Worm (Caenorhabditis elegans) whole organism, L2 larva: ENCODE results near the gene gmeb-2.

Experiments
- C34F6.9 ChIP-seq: fragments of 150-350 bp; optimal IDR thresholded peaks from 2 replicates; lab custom pipeline; 2014; ENCODE audit warnings: missing biosample characterization, missing genetic modification characterization
- F13H6.1 ChIP-seq: sonication (generic microtip); optimal IDR thresholded peaks from 2 replicates; lab custom pipeline; 2016; ENCODE audit warnings: missing genetic modification characterization, missing compliant biosample characterization
- R02D3.7 ChIP-seq: fragments of 150-350 bp; optimal IDR thresholded peaks from 2 replicates; lab custom pipeline; 2014; ENCODE audit warnings: missing biosample characterization, missing genetic modification characterization
- Y55F3AM.14 ChIP-seq: fragments of 200-800 bp; sonication (Bioruptor generic); optimal IDR thresholded peaks from 2 replicates; lab custom pipeline; 2018; ENCODE audit warnings: mild to moderate bottlenecking, missing genetic modification characterization, missing compliant biosample characterization
- ZK546.5 ChIP-seq: sonication (generic microtip); optimal IDR thresholded peaks from 2 replicates; lab custom pipeline; 2017; ENCODE audit warnings: missing biosample characterization, missing genetic modification characterization
- alr-1 ChIP-seq: fragments of 150-350 bp; optimal IDR thresholded peaks from 2 replicates; lab custom pipeline; 2014; ENCODE audit warnings: missing biosample characterization, missing genetic modification characterization
- aly-2 ChIP-seq: fragments of 150-350 bp; optimal IDR thresholded peaks from 2 replicates; lab custom pipeline; 2014; ENCODE audit warnings: missing biosample characterization, missing genetic modification characterization
- ama-1 ChIP-seq: fragments of 150-350 bp; optimal IDR thresholded peaks from 2 replicates; lab custom pipeline; 2018; ENCODE audit warnings: inconsistent platforms
- blmp-1 ChIP-seq: sonication (generic microtip); optimal IDR thresholded peaks from 2 replicates; lab custom pipeline; 2017; ENCODE audit warnings: missing genetic modification characterization, mild to moderate bottlenecking, missing compliant biosample characterization, antibody characterized with exemption, moderate library complexity; ENCODE audit not compliant: insufficient read depth
- ceh-16 ChIP-seq: fragments of 150-350 bp; optimal IDR thresholded peaks from 2 replicates; lab custom pipeline; 2014; ENCODE audit warnings: missing biosample characterization, missing genetic modification characterization
- ceh-82 ChIP-seq: fragments of 150-350 bp; optimal IDR thresholded peaks from 2 replicates; lab custom pipeline; 2014; ENCODE audit warnings: missing biosample characterization, missing genetic modification characterization
- crh-2 ChIP-seq: sonication (generic microtip); optimal IDR thresholded peaks from 2 replicates; lab custom pipeline; 2017; ENCODE audit warnings: missing biosample characterization, missing genetic modification characterization
- dmd-4 ChIP-seq: sonication (generic microtip); optimal IDR thresholded peaks from 2 replicates; lab custom pipeline; 2017; ENCODE audit warnings: missing biosample characterization, missing genetic modification characterization
- egl-27 ChIP-seq: sonication (generic microtip); optimal IDR thresholded peaks from 3 replicates; lab custom pipeline; 2017; ENCODE audit warnings: missing biosample characterization, missing genetic modification reagents, missing genetic modification characterization
- elt-1 ChIP-seq: fragments of 150-350 bp; optimal IDR thresholded peaks from 2 replicates; lab custom pipeline; 2014; ENCODE audit warnings: missing biosample characterization, missing genetic modification characterization
- elt-3 ChIP-seq: sonication (generic microtip); optimal IDR thresholded peaks from 2 replicates; lab custom pipeline; 2017; ENCODE audit warnings: missing biosample characterization, missing genetic modification characterization
- fos-1 ChIP-seq: fragments of 150-350 bp; optimal IDR thresholded peaks from 2 replicates; lab custom pipeline; 2014; ENCODE audit warnings: missing biosample characterization, missing genetic modification characterization
- lin-11 ChIP-seq: fragments of 150-350 bp; sonication (generic microtip); optimal IDR thresholded peaks from 2 replicates; lab custom pipeline; 2014; ENCODE audit warnings: missing biosample characterization, missing genetic modification characterization, inconsistent platforms, mixed read lengths
- lin-13 ChIP-seq: fragments of 150-350 bp; optimal IDR thresholded peaks from 2 replicates; lab custom pipeline; 2014; ENCODE audit warnings: missing biosample characterization, missing genetic modification reagents, missing genetic modification characterization
- lin-39 ChIP-seq: fragments of 150-350 bp; optimal IDR thresholded peaks from 2 replicates; lab custom pipeline; 2014; ENCODE audit warnings: missing biosample characterization, missing genetic modification reagents, missing genetic modification characterization
- lsy-2 ChIP-seq, 2 experiments: fragments of 150-350 bp in 1 of 2; sonication (generic microtip) in 1 of 2; optimal IDR thresholded peaks; 2 replicates each; lab custom pipeline; 2014 to 2017; ENCODE audit warnings: missing biosample characterization in 2 of 2, missing genetic modification characterization in 2 of 2
- mab-5 ChIP-seq: fragments of 150-350 bp; optimal IDR thresholded peaks from 2 replicates; lab custom pipeline; 2014; ENCODE audit warnings: missing biosample characterization, missing genetic modification characterization
- mbf-1 ChIP-seq: sonication (generic microtip); optimal IDR thresholded peaks from 2 replicates; lab custom pipeline; 2017; ENCODE audit warnings: missing biosample characterization, missing genetic modification characterization
- mdl-1 ChIP-seq, 2 experiments: fragments of 150-350 bp in 1 of 2; sonication (generic microtip) in 1 of 2; optimal IDR thresholded peaks; 2 replicates each; lab custom pipeline; 2017; ENCODE audit warnings: missing biosample characterization in 2 of 2, missing genetic modification characterization in 2 of 2
- nhr-10 ChIP-seq: sonication (generic microtip); optimal IDR thresholded peaks from 2 replicates; lab custom pipeline; 2017; ENCODE audit warnings: missing biosample characterization, missing genetic modification characterization
- nhr-11 ChIP-seq: fragments of 150-350 bp; optimal IDR thresholded peaks from 2 replicates; lab custom pipeline; 2014; ENCODE audit warnings: missing biosample characterization, missing genetic modification characterization
- nhr-12 ChIP-seq: fragments of 150-350 bp; optimal IDR thresholded peaks from 2 replicates; lab custom pipeline; 2014; ENCODE audit warnings: missing biosample characterization, missing genetic modification characterization
- nhr-129 ChIP-seq: fragments of 150-350 bp; optimal IDR thresholded peaks from 2 replicates; lab custom pipeline; 2014; ENCODE audit warnings: missing biosample characterization, missing genetic modification characterization
- nhr-21 ChIP-seq: fragments of 150-350 bp; optimal IDR thresholded peaks from 2 replicates; lab custom pipeline; 2014; ENCODE audit warnings: missing biosample characterization, missing genetic modification characterization
- nhr-23 ChIP-seq: fragments of 150-350 bp; optimal IDR thresholded peaks from 2 replicates; lab custom pipeline; 2014; ENCODE audit warnings: missing biosample characterization, missing genetic modification reagents, missing genetic modification characterization
- nhr-25 ChIP-seq: fragments of 150-350 bp; sonication (generic microtip); optimal IDR thresholded peaks from 3 replicates; lab custom pipeline; 2014; ENCODE audit warnings: missing biosample characterization, missing genetic modification characterization
- nhr-6 ChIP-seq: fragments of 150-350 bp; optimal IDR thresholded peaks from 2 replicates; lab custom pipeline; 2014; ENCODE audit warnings: missing biosample characterization, missing genetic modification characterization
- nhr-77 ChIP-seq: fragments of 150-350 bp; optimal IDR thresholded peaks from 2 replicates; lab custom pipeline; 2014; ENCODE audit warnings: missing biosample characterization, missing genetic modification characterization
- peb-1 ChIP-seq: fragments of 150-350 bp; optimal IDR thresholded peaks from 2 replicates; lab custom pipeline; 2014; ENCODE audit warnings: missing biosample characterization, missing genetic modification characterization
- sem-4 ChIP-seq: fragments of 150-350 bp; optimal IDR thresholded peaks from 2 replicates; lab custom pipeline; 2014; ENCODE audit warnings: missing biosample characterization, missing genetic modification reagents, missing genetic modification characterization
- skn-1 ChIP-seq: sonication (generic microtip); optimal IDR thresholded peaks from 2 replicates; lab custom pipeline; 2017; ENCODE audit warnings: missing biosample characterization, missing genetic modification characterization
- sma-3 ChIP-seq: sonication (generic microtip); optimal IDR thresholded peaks from 2 replicates; lab custom pipeline; 2016; ENCODE audit warnings: missing genetic modification reagents, missing genetic modification characterization, missing compliant biosample characterization
- sma-9 ChIP-seq, 2 experiments: fragments of 150-350 bp in 1 of 2; sonication (generic microtip) in 1 of 2; optimal IDR thresholded peaks; 2 replicates each; lab custom pipeline; 2014 to 2016; ENCODE audit warnings: missing genetic modification characterization in 2 of 2, mild to moderate bottlenecking in 1 of 2, missing biosample characterization in 1 of 2, missing compliant biosample characterization in 1 of 2, missing genetic modification reagents in 1 of 2, moderate library complexity in 1 of 2
- snpc-4 ChIP-seq: fragments of 150-350 bp; optimal IDR thresholded peaks from 2 replicates; lab custom pipeline; 2014; ENCODE audit warnings: missing biosample characterization, missing genetic modification characterization
- unc-39 ChIP-seq: fragments of 150-350 bp; optimal IDR thresholded peaks from 2 replicates; lab custom pipeline; 2014; ENCODE audit warnings: missing biosample characterization, missing genetic modification characterization
- unc-55 ChIP-seq: fragments of 150-350 bp; sonication (generic microtip); optimal IDR thresholded peaks from 3 replicates; lab custom pipeline; 2014; ENCODE audit warnings: missing biosample characterization, missing genetic modification reagents, missing genetic modification characterization
- unc-62 ChIP-seq: fragments of 150-350 bp; optimal IDR thresholded peaks from 2 replicates; lab custom pipeline; 2014; ENCODE audit warnings: missing biosample characterization, missing genetic modification reagents, missing genetic modification characterization
- zag-1 ChIP-seq: fragments of 150-350 bp; optimal IDR thresholded peaks from 2 replicates; lab custom pipeline; 2014; ENCODE audit warnings: missing biosample characterization, missing genetic modification characterization
- ztf-1 ChIP-seq: fragments of 200-800 bp; sonication (Bioruptor generic); conservative IDR thresholded peaks from 2 replicates; pipeline ENCODE4 v1.3.6; 2022; ENCODE audit warnings: missing genetic modification characterization, missing compliant biosample characterization
- ztf-11 ChIP-seq: sonication (generic microtip); optimal IDR thresholded peaks from 2 replicates; lab custom pipeline; 2017; ENCODE audit warnings: missing biosample characterization, missing genetic modification characterization
- ztf-4 ChIP-seq: fragments of 150-350 bp; optimal IDR thresholded peaks from 2 replicates; lab custom pipeline; 2014; ENCODE audit warnings: missing biosample characterization, missing genetic modification characterization

gmeb-2 gene

ce11 chrX:15878785-15879184 is at the start of gene gmeb-2:
TSS of gene gmeb-2 (plus strand) at chrX:15879085.
- TF ChIP-seq F13H6.1 (tag; lab: Kevin White, UChicago) (peak; percentile 26), unc-39 (tag; lab: Kevin White, UChicago) (no peak), sma-9 (GFP tag; optimal IDR thresholded peaks at IDR 0.05; lab: Kevin White, UChicago) (peak; percentile 2), sma-9 (tag; optimal IDR thresholded peaks at IDR 0.05; lab: Kevin White, UChicago) (no peak), mab-5 (no peak), peb-1 (tag; lab: Kevin White, UChicago) (no peak)

DNA sequence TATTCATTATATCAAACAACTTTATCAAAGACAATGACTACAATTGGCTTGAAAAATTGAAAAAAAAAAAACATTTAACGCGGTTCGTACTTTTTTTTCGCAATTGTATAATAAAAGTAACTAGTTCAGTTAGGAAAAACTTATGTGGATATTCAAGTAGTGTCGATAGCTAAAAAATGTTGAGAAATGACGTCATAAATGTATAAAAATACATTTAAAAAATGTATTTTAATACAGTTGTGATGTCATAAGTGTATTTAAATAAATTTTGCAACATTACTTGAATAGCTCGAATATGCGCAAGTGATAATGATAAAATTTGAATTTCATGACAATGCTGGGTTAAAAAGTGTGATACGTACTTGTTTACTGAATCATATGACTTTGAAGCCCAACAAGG is 47.3 kb upstream of the gmeb-2 start:
- TF ChIP-seq nhr-77 (tag; lab: Kevin White, UChicago): no peak
- TF ChIP-seq, all 48 proteins: peak for 0

ce11 chrX:15838496-15838948 is 40.4 kb upstream of the gmeb-2 start, which contains the start of gene acox-1.6:
TSS of gene acox-1.6 (minus strand) at chrX:15838546.
- TF ChIP-seq fos-1: peak; percentile 46
- TF ChIP-seq R02D3.7 (tag; lab: Kevin White, UChicago): no peak

ce11 chrX:15841086-15841622 is 37.7 kb upstream of the gmeb-2 start, which contains the start of gene serp-1.1:
TSS of gene serp-1.1 (plus strand) at chrX:15841572.
- TF ChIP-seq unc-55 (GFP tag; lab: Kevin White, UChicago) (peak; percentile 98), ztf-11 (tag; lab: Kevin White, UChicago) (peak; percentile 53), unc-62 (peak; percentile 71), aly-2 (no peak), mab-5 (peak; percentile 90), nhr-129 (tag; lab: Kevin White, UChicago) (peak; percentile 99), peb-1 (tag; lab: Kevin White, UChicago) (peak; percentile 65), elt-3 (tag; lab: Kevin White, UChicago) (no peak), lin-13 (peak; percentile 98), nhr-25 (tag; lab: Kevin White, UChicago) (peak; percentile 98), Y55F3AM.14 (GFP tag; lab: Kevin White, UChicago) (peak; percentile 98), egl-27 (tag; lab: Kevin White, UChicago) (peak; percentile 98), sma-3 (GFP tag; lab: Kevin White, UChicago) (peak; percentile 99), sem-4 (peak; percentile 99), nhr-23 (tag; lab: Kevin White, UChicago) (no peak), ceh-82 (tag; lab: Kevin White, UChicago) (peak; percentile 93), ztf-4 (tag; lab: Kevin White, UChicago) (peak; percentile 95), nhr-6 (peak; percentile 95), nhr-10 (tag; lab: Kevin White, UChicago) (peak; percentile 89), nhr-21 (tag; lab: Kevin White, UChicago) (peak; percentile 99), elt-1 (tag; lab: Kevin White, UChicago) (no peak), mdl-1 (tag; optimal IDR thresholded peaks at IDR 0.05; lab: Kevin White, UChicago) (peak; percentile 96 to 97), F13H6.1 (tag; lab: Kevin White, UChicago) (peak; percentile 99), R02D3.7 (tag; lab: Kevin White, UChicago) (peak; percentile 73), ztf-1 (GFP tag; lab: Robert Waterston, UW) (no peak), C34F6.9 (tag; lab: Kevin White, UChicago) (peak; percentile 94), blmp-1 (tag; lab: Kevin White, UChicago) (peak; percentile 82), fos-1 (peak; percentile 99), skn-1 (tag; lab: Kevin White, UChicago) (peak; percentile 64), mbf-1 (tag; lab: Kevin White, UChicago) (peak; percentile 13), sma-9 (GFP tag; optimal IDR thresholded peaks at IDR 0.05; lab: Kevin White, UChicago) (peak; percentile 99), sma-9 (tag; optimal IDR thresholded peaks at IDR 0.05; lab: Kevin White, UChicago) (peak; percentile 63), nhr-12 (no peak), lin-39 (tag; lab: Kevin White, UChicago) (peak; percentile 61), ZK546.5 (tag; lab: Kevin White, UChicago) (peak; percentile 62), nhr-77 (tag; lab: Kevin White, UChicago) (peak; percentile 91), alr-1 (no peak), ama-1 (lab: Kevin White, UChicago) (no peak), lsy-2 (tag; optimal IDR thresholded peaks at IDR 0.05; lab: Kevin White, UChicago) (peak; percentile 99 to 100), dmd-4 (tag; lab: Kevin White, UChicago) (no peak), snpc-4 (tag; lab: Kevin White, UChicago) (peak; percentile 91), ceh-16 (tag; lab: Kevin White, UChicago) (peak; percentile 98), zag-1 (tag; lab: Kevin White, UChicago) (peak; percentile 99), lin-11 (peak; percentile 93), nhr-11 (tag; lab: Kevin White, UChicago) (peak; percentile 3), crh-2 (peak; percentile 100)
